Worm (Caenorhabditis elegans) whole organism, early embryonic: Measurements from ENCODE around the gene T05B4.13.

ENCODE experiments used
- B0310.2 ChIP-seq: sonication (generic microtip); optimal IDR thresholded peaks from 2 replicates; lab custom pipeline; 2016; ENCODE audit warnings: mild to moderate bottlenecking, missing genetic modification characterization, missing compliant biosample characterization
- F13C5.2 ChIP-seq: sonication (generic microtip); optimal IDR thresholded peaks from 2 replicates; lab custom pipeline; 2017; ENCODE audit warnings: mild to moderate bottlenecking, missing genetic modification characterization, inconsistent platforms, missing compliant biosample characterization
- aly-1 ChIP-seq: sonication (generic microtip); optimal IDR thresholded peaks from 2 replicates; lab custom pipeline; 2016; ENCODE audit warnings: missing genetic modification characterization, missing compliant biosample characterization
- ama-1 ChIP-seq: fragments of 150-350 bp; optimal IDR thresholded peaks from 2 replicates; lab custom pipeline; 2014
- flt-1 ChIP-seq: fragments of 200-800 bp; sonication (Bioruptor generic); IDR thresholded peaks from 2 replicates; pipeline ENCODE4 v1.3.6; 2022; ENCODE audit warnings: missing genetic modification characterization, missing compliant biosample characterization
- pes-1 ChIP-seq: fragments of 200-800 bp; sonication (Bioruptor generic); IDR thresholded peaks from 2 replicates; pipeline ENCODE4 v1.3.6; 2022; ENCODE audit warnings: missing genetic modification reagents, missing genetic modification characterization, missing compliant biosample characterization

- TF ChIP-seq B0310.2 (tag; lab: Kevin White, UChicago) (no peak), ama-1 (lab: Kevin White, UChicago) (no peak), flt-1 (no peak), F13C5.2 (tag; lab: Kevin White, UChicago) (no peak), pes-1 (GFP tag; lab: Robert Waterston, UW) (no peak), aly-1 (tag; lab: Kevin White, UChicago) (no peak)
These were observed 14.8 kb downstream of the T05B4.13 start, which contains the start of gene srw-134 for ce11 chrV:4112516-4112915.
